Fruit fly (Drosophila melanogaster): ENCODE results near the gene tal-2A.
A peak's percentile ranks its signal among the peaks of the same experiment; 100 is the strongest.

tal-2A gene

DNA sequence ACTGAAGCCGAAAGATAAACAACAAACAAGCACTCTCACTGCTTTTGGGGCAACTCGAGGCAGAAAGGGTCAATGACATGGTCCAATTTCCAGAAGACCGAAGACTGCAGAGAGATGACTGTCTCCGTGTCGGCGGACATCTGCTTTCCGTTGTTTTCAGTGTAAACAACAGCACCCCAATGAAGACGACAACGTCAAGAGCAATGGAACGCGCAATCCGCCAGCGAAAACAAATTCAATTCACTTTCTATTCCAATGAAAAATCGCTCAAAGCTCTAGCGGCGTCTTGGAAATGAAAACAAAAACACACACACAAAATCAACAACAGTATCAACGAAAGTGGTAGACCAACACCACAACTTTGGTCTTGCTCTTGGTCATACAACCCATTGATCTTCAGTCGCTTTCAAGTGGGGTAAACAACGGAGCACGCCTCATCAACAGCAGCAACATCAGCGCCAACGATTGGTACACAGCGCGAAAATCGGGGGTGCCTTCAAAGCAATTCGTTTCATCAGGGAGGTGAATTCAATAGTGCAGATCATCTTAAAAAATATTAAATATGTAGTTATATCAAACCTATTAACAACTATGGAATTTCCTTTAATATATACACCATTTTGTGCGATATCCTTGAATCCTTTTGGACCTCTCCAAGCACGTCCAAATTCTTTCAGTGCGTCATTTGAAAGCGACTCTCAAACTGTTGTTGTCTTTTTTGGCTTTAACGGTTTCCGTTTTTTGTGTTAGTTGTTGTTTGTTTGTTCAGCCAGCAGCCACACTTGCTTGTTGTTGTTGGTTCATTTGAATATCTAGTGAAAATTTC lies 4.8 kb downstream of the tal-2A start (continued):
- TF ChIP-seq CG6791 (GFP tag; IDR thresholded peaks at IDR 0.05; ENCODE audit: partially characterized antibody) (no peak), CG17568 (GFP tag; optimal IDR thresholded peaks at IDR 0.05) (no peak), nerfin-2 (GFP tag; IDR thresholded peaks at IDR 0.05; ENCODE audit: partially characterized antibody) (no peak), kah (GFP tag; optimal IDR thresholded peaks at IDR 0.05) (peak; percentile 9), Pdp1 (GFP tag; optimal IDR thresholded peaks at IDR 0.05) (peak; percentile 40 to 47), Adf1 (GFP tag; IDR thresholded peaks at IDR 0.05) (no peak), Atf3 (GFP tag; optimal IDR thresholded peaks at IDR 0.05) (no peak), CG14050 (GFP tag; IDR thresholded peaks at IDR 0.05) (no peak; the same call in 1 of the 3 replicates), CG7357 (GFP tag; IDR thresholded peaks at IDR 0.05) (peak; percentile 49; the same call in 2 of the 3 replicates)

DNA sequence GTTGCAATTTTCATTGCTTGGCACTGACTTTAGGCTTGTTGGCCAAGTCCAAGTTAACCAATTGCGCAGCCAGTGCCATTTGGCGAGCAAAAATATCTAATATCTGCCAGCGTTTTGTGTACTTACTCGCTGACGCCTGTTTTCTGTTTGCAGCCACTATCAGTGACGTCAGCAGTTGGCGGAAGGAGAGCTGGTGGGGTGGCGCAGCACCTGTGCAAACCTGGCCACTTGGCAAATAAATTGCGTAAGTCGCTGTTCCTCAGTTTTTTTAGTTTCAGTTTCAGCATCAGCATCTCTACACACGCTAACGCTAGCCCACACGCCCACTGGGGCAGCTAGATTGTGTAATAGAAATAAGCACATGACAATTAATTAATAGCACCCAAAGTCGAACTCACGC lies 6.1 kb downstream of the tal-2A start:
- no peak for TF ChIP-seq CG11085 (GFP tag; IDR thresholded peaks at IDR 0.05)
- no peak for TF ChIP-seq CG9727 (GFP tag; optimal IDR thresholded peaks at IDR 0.05)
- no peak for TF ChIP-seq CG15696 (tag; optimal IDR thresholded peaks at IDR 0.05)
- TF ChIP-seq yki (optimal IDR thresholded peaks at IDR 0.05) = no peak
- TF ChIP-seq slbo (GFP tag; IDR thresholded peaks at IDR 0.05) = 0 out of 2 replicates have a peak, but pooled peaks have one; percentile 26
- TF ChIP-seq CG10209 (GFP tag; optimal IDR thresholded peaks at IDR 0.05) = peak; percentile 0
- no peak for TF ChIP-seq scrt (GFP tag; optimal IDR thresholded peaks at IDR 0.05)
- no peak for TF ChIP-seq Fer2 (tag; optimal IDR thresholded peaks at IDR 0.05)
- TF ChIP-seq CG10267 (tag; optimal IDR thresholded peaks at IDR 0.05) = no peak
- TF ChIP-seq CG3407 (GFP tag; optimal IDR thresholded peaks at IDR 0.05) = no peak
- no peak for TF ChIP-seq gcm2 (GFP tag; optimal IDR thresholded peaks at IDR 0.05)
- TF ChIP-seq Sox102F (GFP tag; optimal IDR thresholded peaks at IDR 0.05) = no peak
- TF ChIP-seq PHDP (tag; optimal IDR thresholded peaks at IDR 0.05) = no peak
- peak; percentile 14 for TF ChIP-seq tio (GFP tag; optimal IDR thresholded peaks at IDR 0.05)
- TF ChIP-seq tll (GFP tag; optimal IDR thresholded peaks at IDR 0.05) = no peak
- TF ChIP-seq ci (GFP tag; IDR thresholded peaks at IDR 0.05) = 0 out of 3 replicates have a peak, but pooled peaks have one; percentile 26
- TF ChIP-seq E2f2 (GFP tag; IDR thresholded peaks at IDR 0.05) = no peak
- peak; percentile 55 for TF ChIP-seq lab (GFP tag; optimal IDR thresholded peaks at IDR 0.05)
- no peak for TF ChIP-seq pan (optimal IDR thresholded peaks at IDR 0.05)
- TF ChIP-seq pan (GFP tag; optimal IDR thresholded peaks at IDR 0.05 in 1 of 2, IDR thresholded peaks at IDR 0.05 in 1 of 2) = no peak
- TF ChIP-seq sqz (GFP tag; optimal IDR thresholded peaks at IDR 0.05) = no peak
- peak; percentile 11 for TF ChIP-seq CG3281 (GFP tag; optimal IDR thresholded peaks at IDR 0.05)
- TF ChIP-seq CG33213 (GFP tag; optimal IDR thresholded peaks at IDR 0.05) = no peak
- TF ChIP-seq CG2678 (tag; optimal IDR thresholded peaks at IDR 0.05) = no peak
- TF ChIP-seq CG3163 (GFP tag; optimal IDR thresholded peaks at IDR 0.05) = no peak
- TF ChIP-seq gt (GFP tag; IDR thresholded peaks at IDR 0.05) = no peak
- TF ChIP-seq CG16815 (GFP tag; optimal IDR thresholded peaks at IDR 0.05) = no peak
- no peak for TF ChIP-seq CG8290 (GFP tag; optimal IDR thresholded peaks at IDR 0.05)
- peak in 1 of 2 experiments; percentile 19 for TF ChIP-seq CG8290 (tag; optimal IDR thresholded peaks at IDR 0.05)
- TF ChIP-seq chn (GFP tag; optimal IDR thresholded peaks at IDR 0.05) = no peak
- TF ChIP-seq CG12236 (GFP tag; optimal IDR thresholded peaks at IDR 0.05) = no peak
- TF ChIP-seq CG18599 (GFP tag; optimal IDR thresholded peaks at IDR 0.05) = peak; percentile 50
- no peak for TF ChIP-seq vfl (GFP tag; optimal IDR thresholded peaks at IDR 0.05)
- TF ChIP-seq pho (GFP tag; optimal IDR thresholded peaks at IDR 0.05) = no peak
- TF ChIP-seq Dad (GFP tag; optimal IDR thresholded peaks at IDR 0.05) = no peak
- peak; percentile 9 for TF ChIP-seq Hmr (GFP tag; optimal IDR thresholded peaks at IDR 0.05)
- no peak for TF ChIP-seq CG18476 (GFP tag; optimal IDR thresholded peaks at IDR 0.05)
- no peak for TF ChIP-seq Aef1 (GFP tag; IDR thresholded peaks at IDR 0.05)
- no peak for TF ChIP-seq fd102C (GFP tag; optimal IDR thresholded peaks at IDR 0.05)
- TF ChIP-seq Drgx (GFP tag; IDR thresholded peaks at IDR 0.05) = 0 out of 2 replicates have a peak, but pooled peaks have one; percentile 20

Data from whole organism, embryonic.